Worm (Caenorhabditis elegans) whole organism, early embryonic: ENCODE measurements around the gene Y15E3A.4.

ENCODE experiments used
- B0310.2 ChIP-seq: sonication (generic microtip); optimal IDR thresholded peaks from 2 replicates; lab custom pipeline; 2016; ENCODE audit warnings: mild to moderate bottlenecking, missing genetic modification characterization, missing compliant biosample characterization
- F13C5.2 ChIP-seq: sonication (generic microtip); optimal IDR thresholded peaks from 2 replicates; lab custom pipeline; 2017; ENCODE audit warnings: mild to moderate bottlenecking, missing genetic modification characterization, inconsistent platforms, missing compliant biosample characterization
- aly-1 ChIP-seq: sonication (generic microtip); optimal IDR thresholded peaks from 2 replicates; lab custom pipeline; 2016; ENCODE audit warnings: missing genetic modification characterization, missing compliant biosample characterization
- ama-1 ChIP-seq: fragments of 150-350 bp; optimal IDR thresholded peaks from 2 replicates; lab custom pipeline; 2014
- ceh-13 ChIP-seq: fragments of 200-800 bp; sonication (Bioruptor generic); optimal IDR thresholded peaks from 2 replicates; lab custom pipeline; 2018; ENCODE audit warnings: mild to moderate bottlenecking, missing genetic modification characterization, missing compliant biosample characterization
- ceh-36 ChIP-seq: sonication (generic microtip); optimal IDR thresholded peaks from 2 replicates; lab custom pipeline; 2016; ENCODE audit warnings: missing genetic modification characterization, inconsistent platforms, missing compliant biosample characterization
- ets-7 ChIP-seq: sonication (generic microtip); optimal IDR thresholded peaks from 2 replicates; lab custom pipeline; 2016; ENCODE audit warnings: missing genotype, missing genetic modification characterization, missing compliant biosample characterization
- flt-1 ChIP-seq: fragments of 200-800 bp; sonication (Bioruptor generic); IDR thresholded peaks from 2 replicates; pipeline ENCODE4 v1.3.6; 2022; ENCODE audit warnings: missing genetic modification characterization, missing compliant biosample characterization
- hmbx-1 ChIP-seq: sonication (generic microtip); optimal IDR thresholded peaks from 2 replicates; lab custom pipeline; 2016; ENCODE audit warnings: mild to moderate bottlenecking, missing genetic modification characterization, missing compliant biosample characterization
- hmg-4 ChIP-seq: fragments of 200-800 bp; sonication (Bioruptor generic); optimal IDR thresholded peaks from 2 replicates; lab custom pipeline; 2018; ENCODE audit warnings: mild to moderate bottlenecking, missing genetic modification characterization, missing compliant biosample characterization
- hnd-1 ChIP-seq: sonication (generic microtip); optimal IDR thresholded peaks from 2 replicates; lab custom pipeline; 2016; ENCODE audit warnings: missing genetic modification characterization, missing compliant biosample characterization
- pes-1 ChIP-seq: fragments of 200-800 bp; sonication (Bioruptor generic); IDR thresholded peaks from 2 replicates; pipeline ENCODE4 v1.3.6; 2022; ENCODE audit warnings: missing genetic modification reagents, missing genetic modification characterization, missing compliant biosample characterization
- scrt-1 ChIP-seq: fragments of 200-800 bp; sonication (Bioruptor generic); IDR thresholded peaks from 2 replicates; pipeline ENCODE4 v1.3.6; 2022; ENCODE audit warnings: missing genetic modification characterization, missing compliant biosample characterization
- sea-1 ChIP-seq: fragments of 200-800 bp; sonication (Bioruptor generic); conservative IDR thresholded peaks from 2 replicates; pipeline ENCODE4 v1.3.6; 2022; ENCODE audit warnings: missing genetic modification characterization, missing compliant biosample characterization
- tbx-11 ChIP-seq: fragments of 200-800 bp; sonication (Bioruptor generic); IDR thresholded peaks from 2 replicates; pipeline ENCODE4 v1.3.6; 2022; ENCODE audit warnings: missing genetic modification characterization, missing compliant biosample characterization
- tbx-37 ChIP-seq: fragments of 200-800 bp; sonication (Bioruptor generic); conservative IDR thresholded peaks from 2 replicates; pipeline ENCODE4 v1.3.6; 2022; ENCODE audit warnings: missing genetic modification reagents, missing genetic modification characterization, missing compliant biosample characterization
- tra-4 ChIP-seq: sonication (generic microtip); optimal IDR thresholded peaks from 2 replicates; lab custom pipeline; 2017; ENCODE audit warnings: missing genetic modification characterization, missing compliant biosample characterization

Gene Y15E3A.4

ce11 chrX:15365767-15366177 is 35.0 kb downstream of the Y15E3A.4 start, which contains the start of gene C33A11.2:
TSS of gene C33A11.2 (plus strand) at chrX:15365992.
- TF ChIP-seq B0310.2 (no peak), pes-1 (no peak), F13C5.2 (tag; lab: Kevin White, UChicago) (no peak)

DNA sequence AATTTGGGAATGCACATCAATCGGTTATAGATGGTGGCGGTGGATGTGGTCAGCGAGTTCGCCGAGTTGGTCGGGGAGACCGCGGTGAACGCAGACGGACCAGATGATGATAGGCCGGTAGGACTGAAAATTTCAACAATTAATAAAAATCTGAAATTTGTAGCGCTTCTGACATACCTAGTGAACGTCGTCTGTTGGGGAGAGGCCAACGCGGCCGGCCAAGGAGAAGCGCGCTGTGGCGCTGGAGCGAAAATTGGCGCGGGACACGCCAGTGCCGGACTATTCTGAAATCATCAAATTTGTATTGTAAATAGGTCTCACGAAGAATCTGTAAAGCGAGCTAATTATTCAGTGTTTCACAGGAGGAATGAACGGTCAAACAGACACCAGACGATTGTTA is 42.0 kb downstream of the Y15E3A.4 start:
- TF ChIP-seq sea-1 (GFP tag; lab: Robert Waterston, UW) (no peak), aly-1 (tag; lab: Kevin White, UChicago) (no peak), hmg-4 (GFP tag; lab: Kevin White, UChicago) (no peak), flt-1 (GFP tag; lab: Robert Waterston, UW) (no peak), scrt-1 (GFP tag; lab: Robert Waterston, UW) (no peak), tbx-11 (GFP tag; lab: Robert Waterston, UW) (no peak), B0310.2 (no peak), tra-4 (tag; lab: Kevin White, UChicago) (no peak), ceh-13 (no peak), hmbx-1 (tag; lab: Kevin White, UChicago) (no peak), ets-7 (tag; lab: Kevin White, UChicago) (no peak)

DNA sequence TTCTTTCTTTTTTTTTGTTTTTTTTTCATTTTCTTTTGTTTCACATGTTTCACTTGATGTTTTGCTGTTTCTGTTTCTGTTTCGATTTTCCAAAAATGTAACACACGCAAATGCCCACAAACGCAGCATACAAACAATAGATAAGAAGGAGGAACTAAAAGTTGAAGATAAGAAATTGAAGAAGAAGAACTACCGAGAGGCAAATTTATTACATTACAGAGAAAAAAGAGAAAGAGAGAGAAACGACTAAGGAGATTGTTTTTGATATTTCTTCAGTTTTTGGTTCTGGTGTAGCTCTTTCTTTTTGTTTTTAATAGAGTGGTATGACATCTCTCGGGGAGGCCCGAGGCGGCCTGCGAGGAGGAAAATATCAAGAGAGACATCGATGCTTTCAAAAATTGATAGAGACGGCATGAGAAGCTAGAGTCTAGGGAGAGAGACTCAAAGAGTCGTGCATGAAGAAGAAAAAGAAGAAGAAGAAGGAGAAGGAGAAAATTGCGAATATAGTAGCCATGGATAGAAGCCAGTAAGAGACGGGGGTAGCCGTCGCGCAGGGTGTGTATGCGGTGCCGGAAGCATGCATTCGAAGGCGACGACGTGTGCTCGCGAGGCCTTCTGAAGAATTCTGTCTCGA is 42.8 kb downstream of the Y15E3A.4 start:
- no peak for TF ChIP-seq tra-4 (tag; lab: Kevin White, UChicago)
- no peak for TF ChIP-seq hmbx-1 (tag; lab: Kevin White, UChicago)
- TF ChIP-seq tbx-11 (GFP tag; lab: Robert Waterston, UW), result no peak
- TF ChIP-seq B0310.2, result no peak
- TF ChIP-seq scrt-1 (GFP tag; lab: Robert Waterston, UW), result no peak
- peak; percentile 17 for TF ChIP-seq hmg-4 (GFP tag; lab: Kevin White, UChicago)
- TF ChIP-seq flt-1 (GFP tag; lab: Robert Waterston, UW), result no peak
- no peak for TF ChIP-seq pes-1
- no peak for TF ChIP-seq ets-7 (tag; lab: Kevin White, UChicago)

ce11 chrX:15374668-15375208 is 44.0 kb downstream of the Y15E3A.4 start:
- TF ChIP-seq sea-1 (GFP tag; lab: Robert Waterston, UW) (no peak), B0310.2 (no peak), ama-1 (lab: Kevin White, UChicago) (no peak), pes-1 (no peak), F13C5.2 (tag; lab: Kevin White, UChicago) (no peak), tbx-37 (no peak), scrt-1 (GFP tag; lab: Robert Waterston, UW) (no peak), hnd-1 (no peak), tra-4 (tag; lab: Kevin White, UChicago) (no peak), aly-1 (tag; lab: Kevin White, UChicago) (no peak), tbx-11 (GFP tag; lab: Robert Waterston, UW) (no peak), ets-7 (tag; lab: Kevin White, UChicago) (no peak), hmg-4 (GFP tag; lab: Kevin White, UChicago) (no peak), ceh-36 (no peak), flt-1 (GFP tag; lab: Robert Waterston, UW) (no peak), hmbx-1 (tag; lab: Kevin White, UChicago) (no peak), ceh-13 (no peak)

DNA sequence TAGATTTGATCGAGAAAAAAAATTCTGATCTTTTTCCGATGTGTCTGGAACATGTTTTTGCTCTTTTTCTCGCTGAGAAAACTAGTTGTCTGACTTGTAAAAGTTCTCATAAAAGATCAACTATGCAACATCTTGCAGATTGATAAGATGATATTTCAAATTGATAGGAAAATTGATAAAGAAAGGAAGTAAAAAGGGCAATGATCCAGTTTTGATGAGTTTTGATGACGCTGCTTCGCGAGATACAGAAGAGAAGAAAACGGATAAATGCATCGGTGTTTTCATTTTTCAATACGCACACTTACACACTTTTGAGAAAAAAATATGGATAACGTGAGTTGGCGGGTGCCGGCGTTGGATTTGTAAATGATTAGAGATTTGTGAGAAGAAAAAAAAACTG is 44.5 kb downstream of the Y15E3A.4 start:
- TF ChIP-seq tbx-11 (GFP tag; lab: Robert Waterston, UW) (no peak), sea-1 (GFP tag; lab: Robert Waterston, UW) (no peak), B0310.2 (no peak), hmg-4 (GFP tag; lab: Kevin White, UChicago) (no peak), tra-4 (tag; lab: Kevin White, UChicago) (no peak), ceh-36 (no peak), flt-1 (GFP tag; lab: Robert Waterston, UW) (no peak), aly-1 (tag; lab: Kevin White, UChicago) (no peak), hmbx-1 (tag; lab: Kevin White, UChicago) (no peak), ets-7 (tag; lab: Kevin White, UChicago) (no peak), ceh-13 (no peak), tbx-37 (no peak), ama-1 (lab: Kevin White, UChicago) (no peak), hnd-1 (no peak), scrt-1 (GFP tag; lab: Robert Waterston, UW) (no peak), F13C5.2 (tag; lab: Kevin White, UChicago) (no peak), pes-1 (no peak)

DNA sequence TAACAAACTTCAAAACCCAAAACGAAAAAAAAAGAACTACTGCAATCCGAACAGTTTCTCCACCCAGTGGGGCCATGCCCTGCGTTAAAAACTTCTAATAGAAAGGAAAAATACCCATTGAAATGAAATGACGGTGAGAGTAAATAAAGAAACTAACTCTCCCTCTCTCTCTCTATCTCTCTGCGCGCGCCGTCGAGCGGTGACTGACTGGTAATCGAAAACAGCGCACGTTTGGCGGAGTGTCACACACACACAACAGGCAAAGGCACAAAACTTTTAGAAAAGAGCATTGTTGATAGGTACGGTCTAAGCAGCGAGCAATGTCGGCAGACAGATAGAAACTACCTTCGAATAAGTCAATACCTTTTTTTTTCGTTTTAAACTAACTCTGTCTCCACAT is 45.8 kb downstream of the Y15E3A.4 start:
- TF ChIP-seq sea-1 (GFP tag; lab: Robert Waterston, UW), result no peak
- no peak for TF ChIP-seq F13C5.2 (tag; lab: Kevin White, UChicago)
- TF ChIP-seq ceh-36, result no peak
- no peak for TF ChIP-seq hmg-4 (GFP tag; lab: Kevin White, UChicago)
- TF ChIP-seq tbx-11 (GFP tag; lab: Robert Waterston, UW), result no peak
- TF ChIP-seq pes-1, result no peak
- no peak for TF ChIP-seq aly-1 (tag; lab: Kevin White, UChicago)
- no peak for TF ChIP-seq B0310.2
- TF ChIP-seq hnd-1, result no peak
- TF ChIP-seq flt-1 (GFP tag; lab: Robert Waterston, UW), result no peak

DNA sequence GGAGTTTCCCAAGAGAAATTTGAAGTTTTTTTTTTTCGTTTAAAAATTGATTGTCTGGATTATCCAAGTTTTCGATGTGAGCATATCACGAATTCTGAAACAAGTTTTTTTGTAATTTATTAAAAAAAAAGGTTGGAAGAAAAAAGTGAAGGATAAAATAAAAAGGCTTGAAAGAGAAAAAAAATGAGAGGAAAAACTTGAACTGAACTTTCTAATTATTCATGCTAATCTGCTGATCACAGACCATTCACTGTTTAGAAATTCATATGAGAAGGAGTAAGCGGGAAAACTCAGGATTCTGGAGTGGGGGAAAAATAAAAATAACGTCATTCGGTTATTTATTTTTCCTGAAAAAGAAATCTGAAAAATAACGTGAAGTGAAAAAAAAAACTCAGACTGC is 47.0 kb downstream of the Y15E3A.4 start, which contains the start of gene svh-5:
Gene svh-5 (minus strand): TSS at position 101 of the 400 bp plus-strand sequence.
- TF ChIP-seq B0310.2 (no peak), tra-4 (tag; lab: Kevin White, UChicago) (no peak), F13C5.2 (tag; lab: Kevin White, UChicago) (no peak), ets-7 (tag; lab: Kevin White, UChicago) (no peak), pes-1 (no peak), scrt-1 (GFP tag; lab: Robert Waterston, UW) (no peak), hmbx-1 (tag; lab: Kevin White, UChicago) (no peak), hmg-4 (GFP tag; lab: Kevin White, UChicago) (no peak), ceh-36 (no peak), flt-1 (GFP tag; lab: Robert Waterston, UW) (no peak), tbx-11 (GFP tag; lab: Robert Waterston, UW) (no peak), sea-1 (GFP tag; lab: Robert Waterston, UW) (no peak), ceh-13 (no peak), ama-1 (lab: Kevin White, UChicago) (no peak), tbx-37 (no peak)
